Fruit fly (Drosophila melanogaster) whole organism, embryonic: ENCODE measurements around the gene mRpL35.

Experiments
- Atf3 ChIP-seq: fragments of 200-800 bp; sonication (Bioruptor generic); optimal IDR thresholded peaks from 3 replicates; lab custom pipeline; 2016; ENCODE audit warnings: missing biosample characterization, missing genetic modification characterization
- CG11085 ChIP-seq: fragments of 200-800 bp; sonication (Bioruptor generic); IDR thresholded peaks from 2 replicates; pipeline ENCODE4 v1.3.6; 2022; ENCODE audit warnings: missing biosample characterization, missing genetic modification characterization
- CG14441 ChIP-seq: fragments of 200-800 bp; sonication (Bioruptor generic); IDR thresholded peaks from 2 replicates; pipeline ENCODE4 v1.3.6; 2022; ENCODE audit warnings: missing biosample characterization, missing genetic modification characterization
- CG18262 ChIP-seq: fragments of 200-800 bp; optimal IDR thresholded peaks from 3 replicates; lab custom pipeline; 2019; ENCODE audit warnings: missing biosample characterization, mild to moderate bottlenecking, missing genetic modification characterization, moderate library complexity
- CG7556 ChIP-seq: fragments of 200-800 bp; sonication (Bioruptor generic); optimal IDR thresholded peaks from 2 replicates; lab custom pipeline; 2017; ENCODE audit warnings: missing biosample characterization, mild to moderate bottlenecking, missing genetic modification characterization
- CG7963 ChIP-seq: fragments of 200-800 bp; sonication (Bioruptor generic); IDR thresholded peaks from 3 replicates; pipeline ENCODE4 v1.3.6; 2022; ENCODE audit warnings: missing biosample characterization, missing genetic modification characterization; ENCODE audit not compliant: partially characterized antibody
- CoRest ChIP-seq: fragments of 200-800 bp; sonication (Bioruptor generic); optimal IDR thresholded peaks from 3 replicates; lab custom pipeline; 2018; ENCODE audit warnings: missing biosample characterization, mild to moderate bottlenecking, missing genetic modification characterization, moderate library complexity
- Dbx ChIP-seq: fragments of 200-800 bp; sonication (Bioruptor generic); IDR thresholded peaks from 3 replicates; pipeline ENCODE4 v1.3.6; 2022; ENCODE audit warnings: missing biosample characterization, missing genetic modification characterization
- Drgx ChIP-seq: fragments of 200-800 bp; sonication (Bioruptor generic); IDR thresholded peaks from 2 replicates; pipeline ENCODE4 v1.3.6; 2022; ENCODE audit warnings: missing biosample characterization, missing genetic modification characterization
- Ets65A ChIP-seq: fragments of 200-800 bp; sonication (Bioruptor generic); peaks from one replicate; lab custom pipeline; 2016; ENCODE audit warnings: missing biosample characterization, missing genetic modification characterization
- Fer2 ChIP-seq: fragments of 200-800 bp; sonication (Bioruptor generic); optimal IDR thresholded peaks from 2 replicates; lab custom pipeline; 2018; ENCODE audit warnings: missing biosample characterization, mild to moderate bottlenecking, missing genetic modification characterization, moderate library complexity
- H2.0 ChIP-seq: fragments of 200-800 bp; sonication (Bioruptor generic); IDR thresholded peaks from 2 replicates; pipeline ENCODE4 v1.3.6; 2022; ENCODE audit warnings: missing biosample characterization, missing genetic modification characterization
- HLH54F ChIP-seq: fragments of 200-800 bp; sonication (Bioruptor generic); optimal IDR thresholded peaks from 3 replicates; lab custom pipeline; 2016; ENCODE audit warnings: missing biosample characterization, missing genetic modification characterization
- Hr51 ChIP-seq, 2 experiments: fragments of 200-800 bp; sonication (Bioruptor generic); optimal IDR thresholded peaks; 2 replicates in 1 of 2; 3 replicates in 1 of 2; lab custom pipeline; 2016 to 2018; ENCODE audit warnings: missing biosample characterization in 2 of 2, missing genetic modification characterization in 2 of 2, mild to moderate bottlenecking in 1 of 2, moderate library complexity in 1 of 2
- Mes4 ChIP-seq: fragments of 200-800 bp; sonication (Bioruptor generic); optimal IDR thresholded peaks from 2 replicates; lab custom pipeline; 2016; ENCODE audit warnings: missing biosample characterization, missing genetic modification characterization
- NC2β ChIP-seq: fragments of 200-800 bp; sonication (Bioruptor generic); optimal IDR thresholded peaks from 2 replicates; lab custom pipeline; 2016; ENCODE audit warnings: missing biosample characterization, missing genetic modification characterization
- Rfx ChIP-seq: fragments of 200-800 bp; sonication (Bioruptor generic); IDR thresholded peaks from 2 replicates; pipeline ENCODE4 v1.3.6; 2022; ENCODE audit warnings: missing biosample characterization, missing genetic modification characterization
- Sox100B ChIP-seq: fragments of 200-800 bp; sonication (Bioruptor generic); optimal IDR thresholded peaks from 3 replicates; lab custom pipeline; 2018; ENCODE audit warnings: missing biosample characterization, mild to moderate bottlenecking, missing genetic modification characterization
- Xbp1 ChIP-seq: fragments of 200-800 bp; sonication (Bioruptor generic); optimal IDR thresholded peaks from 3 replicates; lab custom pipeline; 2016; ENCODE audit warnings: missing biosample characterization, mild to moderate bottlenecking, missing genetic modification characterization
- ato ChIP-seq: fragments of 200-800 bp; sonication (Bioruptor generic); IDR thresholded peaks from 2 replicates; pipeline ENCODE4 v1.3.6; 2022; ENCODE audit warnings: missing biosample characterization, missing genetic modification characterization; ENCODE audit not compliant: partially characterized antibody
- crc ChIP-seq: fragments of 200-800 bp; sonication (Bioruptor generic); optimal IDR thresholded peaks from 2 replicates; lab custom pipeline; 2016; ENCODE audit warnings: missing biosample characterization, missing genetic modification characterization
- cwo ChIP-seq: fragments of 200-800 bp; sonication (Bioruptor generic); optimal IDR thresholded peaks from 3 replicates; lab custom pipeline; 2017; ENCODE audit warnings: missing biosample characterization, missing genetic modification characterization, mild to moderate bottlenecking, moderate library complexity, missing genetic modification reagents
- da ChIP-seq: fragments of 200-800 bp; sonication (Bioruptor generic); optimal IDR thresholded peaks from 2 replicates; lab custom pipeline; 2016; ENCODE audit warnings: missing biosample characterization, missing genetic modification characterization
- dimm ChIP-seq: fragments of 200-800 bp; sonication (Bioruptor generic); IDR thresholded peaks from 2 replicates; pipeline ENCODE4 v1.3.6; 2022; ENCODE audit warnings: missing biosample characterization, missing genetic modification characterization
- ems ChIP-seq: fragments of 200-800 bp; sonication (Bioruptor generic); optimal IDR thresholded peaks from 3 replicates; lab custom pipeline; 2016; ENCODE audit warnings: missing biosample characterization, missing genetic modification characterization
- gcm ChIP-seq: fragments of 200-800 bp; sonication (Bioruptor generic); optimal IDR thresholded peaks from 2 replicates; lab custom pipeline; 2019; ENCODE audit warnings: missing biosample characterization, mild to moderate bottlenecking, missing genetic modification characterization, moderate library complexity
- gt ChIP-seq: fragments of 200-800 bp; sonication (Bioruptor generic); IDR thresholded peaks from 2 replicates; pipeline ENCODE4 v1.3.6; 2022; ENCODE audit warnings: missing biosample characterization, missing genetic modification characterization
- knrl ChIP-seq: fragments of 200-800 bp; sonication (Bioruptor generic); IDR thresholded peaks from 3 replicates; pipeline ENCODE4 v1.3.6; 2022; ENCODE audit warnings: missing biosample characterization, missing genetic modification characterization; ENCODE audit not compliant: partially characterized antibody
- nom ChIP-seq: fragments of 200-800 bp; sonication (Bioruptor generic); optimal IDR thresholded peaks from 2 replicates; lab custom pipeline; 2017; ENCODE audit warnings: missing biosample characterization, missing genetic modification characterization, mild to moderate bottlenecking, moderate library complexity, missing genetic modification reagents
- pum ChIP-seq: fragments of 200-800 bp; sonication (Bioruptor generic); optimal IDR thresholded peaks from 2 replicates; lab custom pipeline; 2016; ENCODE audit warnings: missing biosample characterization, missing genetic modification characterization
- sens ChIP-seq: fragments of 200-800 bp; sonication (Bioruptor generic); peaks from one replicate; lab custom pipeline; 2016; ENCODE audit warnings: missing biosample characterization, missing genetic modification characterization
- seq ChIP-seq: fragments of 200-800 bp; sonication (Bioruptor generic); IDR thresholded peaks from 2 replicates; pipeline ENCODE4 v1.3.6; 2022; ENCODE audit warnings: missing biosample characterization, missing genetic modification characterization
- sisA ChIP-seq: fragments of 200-800 bp; sonication (Bioruptor generic); IDR thresholded peaks from 2 replicates; pipeline ENCODE4 v1.3.6; 2022; ENCODE audit warnings: missing biosample characterization, missing genetic modification characterization
- tx ChIP-seq: fragments of 200-800 bp; sonication (Bioruptor generic); optimal IDR thresholded peaks from 2 replicates; lab custom pipeline; 2016; ENCODE audit warnings: missing biosample characterization, missing genetic modification characterization

mRpL35 gene

DNA sequence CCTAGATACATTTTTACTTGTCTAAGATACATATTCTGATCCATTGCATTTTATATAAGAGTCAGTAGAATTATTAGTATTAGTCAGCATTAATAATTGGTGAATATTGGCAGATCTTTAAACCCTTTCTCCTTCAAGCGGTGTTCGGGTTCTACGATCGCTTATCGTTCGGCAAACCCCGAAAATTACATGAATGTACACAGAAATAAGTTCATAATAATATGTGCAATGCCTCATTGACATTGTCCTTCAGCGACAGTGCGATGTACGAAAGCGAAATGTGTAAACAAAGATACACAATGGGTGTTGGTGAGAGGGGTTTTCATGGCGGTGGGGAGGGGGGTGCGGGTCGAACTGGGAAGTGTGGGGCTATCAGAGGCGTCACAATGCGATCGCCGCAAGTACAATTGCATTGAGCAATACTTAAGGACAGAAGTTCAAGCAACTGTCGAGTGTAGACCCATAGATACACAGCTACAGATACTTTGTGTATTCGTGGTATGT is 46.9 kb upstream of the mRpL35 start:
- TF ChIP-seq H2.0 (GFP tag; lab: Robert Waterston, UW) (no peak), cwo (GFP tag; lab: Kevin White, UChicago) (no peak), gt (GFP tag; lab: Robert Waterston, UW) (no peak), nom (GFP tag; lab: Kevin White, UChicago) (peak; percentile 4)
- TF ChIP-seq, all 482 proteins: peak for 1

dm6 chr3R:21976954-21977353 is 46.4 kb upstream of the mRpL35 start:
- TF ChIP-seq CG7963 (GFP tag; lab: Robert Waterston, UW) (no peak), NC2β (GFP tag; lab: Kevin White, UChicago) (no peak), Fer2 (tag; lab: Kevin White, UChicago) (no peak), sisA (no peak), Sox100B (GFP tag; lab: Kevin White, UChicago) (no peak), cwo (GFP tag; lab: Kevin White, UChicago) (no peak), tx (no peak), ato (GFP tag; lab: Robert Waterston, UW) (no peak), gcm (no peak), Atf3 (GFP tag; lab: Kevin White, UChicago) (no peak), Dbx (no peak), da (GFP tag; lab: Kevin White, UChicago) (no peak), Hr51 (GFP tag; optimal IDR thresholded peaks at IDR 0.05; lab: Kevin White, UChicago) (no peak), CG18262 (tag; lab: Kevin White, UChicago) (no peak), seq (GFP tag; lab: Robert Waterston, UW) (no peak), pum (no peak), CG7556 (GFP tag; lab: Kevin White, UChicago) (no peak), CoRest (tag; lab: Kevin White, UChicago) (no peak), Xbp1 (GFP tag; lab: Kevin White, UChicago) (no peak)

- peak; percentile 49 for TF ChIP-seq Ets65A (GFP tag; lab: Kevin White, UChicago)
- TF ChIP-seq Dbx: no peak
- TF ChIP-seq ems: no peak
Observed at dm6 chr3R:21977784-21978183, 45.5 kb upstream of the mRpL35 start.

DNA sequence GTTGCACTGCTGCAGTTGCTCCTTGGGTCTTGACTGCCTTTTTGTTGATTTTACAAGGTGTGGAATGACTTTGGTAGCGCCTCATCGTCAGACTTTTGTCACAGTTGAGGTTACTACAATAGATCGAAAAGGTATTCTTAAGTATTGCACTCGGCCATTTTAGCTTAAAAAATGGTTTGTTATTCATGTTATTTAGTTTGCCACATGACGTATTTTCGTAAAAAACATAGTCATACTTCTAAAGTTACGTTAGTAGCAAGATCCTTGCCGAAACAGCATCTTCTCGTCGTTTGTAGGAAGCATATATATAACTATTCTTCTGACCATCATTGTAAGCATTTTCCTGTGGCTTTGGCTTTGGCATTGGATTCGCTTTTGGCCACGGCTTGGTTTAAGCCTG is 43.9 kb upstream of the mRpL35 start:
- TF ChIP-seq Rfx (GFP tag; lab: Robert Waterston, UW) (no peak), knrl (no peak), crc (GFP tag; lab: Kevin White, UChicago) (no peak), HLH54F (no peak), Mes4 (GFP tag; lab: Kevin White, UChicago) (no peak), CG14441 (no peak), dimm (GFP tag; lab: Robert Waterston, UW) (no peak)

- no peak for TF ChIP-seq CG11085 (GFP tag; lab: Robert Waterston, UW)
- peak; percentile 25; the same call in 1 of the 2 replicates for TF ChIP-seq Drgx
- TF ChIP-seq sens: peak; percentile 16
Observed at dm6 chr3R:21987546-21987945, 35.8 kb upstream of the mRpL35 start.
